Worm (Caenorhabditis elegans): Measurements from ENCODE around the gene B0034.7.
A peak's percentile ranks its signal among the peaks of the same experiment; 100 is the strongest.

The B0034.7 gene

ce11 chrII:5933133-5933532, 28.3 kb upstream of the B0034.7 start:
- no peak for TF ChIP-seq tbx-2 (tag; optimal IDR thresholded peaks at IDR 0.05)
- TF ChIP-seq ceh-28 (tag; optimal IDR thresholded peaks at IDR 0.05): no peak
- TF ChIP-seq mdl-1 (tag; optimal IDR thresholded peaks at IDR 0.05): no peak
- TF ChIP-seq egl-27 (tag; optimal IDR thresholded peaks at IDR 0.05): no peak
- TF ChIP-seq nhr-237 (tag; optimal IDR thresholded peaks at IDR 0.05): no peak
- TF ChIP-seq ztf-4 (tag; optimal IDR thresholded peaks at IDR 0.05): no peak
- TF ChIP-seq fkh-10 (GFP tag; optimal IDR thresholded peaks at IDR 0.05): no peak
- TF ChIP-seq unc-39 (tag; optimal IDR thresholded peaks at IDR 0.05): no peak
- TF ChIP-seq ZK546.5 (tag; optimal IDR thresholded peaks at IDR 0.05): no peak
- TF ChIP-seq lin-15B (tag; optimal IDR thresholded peaks at IDR 0.05): no peak
- TF ChIP-seq daf-12 (tag; optimal IDR thresholded peaks at IDR 0.05): no peak
- no peak for TF ChIP-seq nhr-23 (tag; optimal IDR thresholded peaks at IDR 0.05)
- no peak for TF ChIP-seq pha-4 (tag; optimal IDR thresholded peaks at IDR 0.05)
- no peak for TF ChIP-seq mml-1 (tag; optimal IDR thresholded peaks at IDR 0.05)
- no peak for TF ChIP-seq ceh-82 (tag; optimal IDR thresholded peaks at IDR 0.05)
- TF ChIP-seq nhr-25 (tag; optimal IDR thresholded peaks at IDR 0.05): no peak
- TF ChIP-seq nhr-77 (tag; optimal IDR thresholded peaks at IDR 0.05): no peak
- no peak for TF ChIP-seq snpc-4 (tag; optimal IDR thresholded peaks at IDR 0.05)
- no peak for TF ChIP-seq eor-1 (tag; optimal IDR thresholded peaks at IDR 0.05)
- no peak for TF ChIP-seq R02D3.7 (tag; optimal IDR thresholded peaks at IDR 0.05)

ce11 chrII:5933962-5934422, 27.4 kb upstream of the B0034.7 start:
- TF ChIP-seq nfya-1 (tag; optimal IDR thresholded peaks at IDR 0.05; ENCODE audit: insufficient read depth): peak; percentile 0
- TF ChIP-seq ceh-28 (tag; optimal IDR thresholded peaks at IDR 0.05): peak; percentile 79
- no peak for TF ChIP-seq hmg-11 (tag; optimal IDR thresholded peaks at IDR 0.05)
- TF ChIP-seq ceh-82 (tag; optimal IDR thresholded peaks at IDR 0.05): no peak
- TF ChIP-seq mdl-1 (tag; optimal IDR thresholded peaks at IDR 0.05): no peak
- no peak for TF ChIP-seq nhr-11 (tag; optimal IDR thresholded peaks at IDR 0.05)
- peak; percentile 21 for TF ChIP-seq nhr-25 (tag; optimal IDR thresholded peaks at IDR 0.05)
- TF ChIP-seq unc-39 (tag; optimal IDR thresholded peaks at IDR 0.05): no peak
- TF ChIP-seq R02D3.7 (tag; optimal IDR thresholded peaks at IDR 0.05): no peak
- no peak for TF ChIP-seq elt-2 (tag; optimal IDR thresholded peaks at IDR 0.05)
- TF ChIP-seq fkh-10 (GFP tag; optimal IDR thresholded peaks at IDR 0.05): no peak
- TF ChIP-seq egl-5 (tag; optimal IDR thresholded peaks at IDR 0.05): peak; percentile 9
- no peak for TF ChIP-seq nhr-77 (tag; optimal IDR thresholded peaks at IDR 0.05)
- no peak for TF ChIP-seq lin-39 (tag; optimal IDR thresholded peaks at IDR 0.05)
- no peak for TF ChIP-seq aly-2 (tag; optimal IDR thresholded peaks at IDR 0.05)
- no peak for TF ChIP-seq unc-62 (GFP tag; optimal IDR thresholded peaks at IDR 0.05)
- TF ChIP-seq ztf-4 (tag; optimal IDR thresholded peaks at IDR 0.05): no peak
- TF ChIP-seq ama-1 (optimal IDR thresholded peaks at IDR 0.05): no peak
- no peak for TF ChIP-seq zag-1 (tag; optimal IDR thresholded peaks at IDR 0.05)
- TF ChIP-seq nhr-12 (tag; optimal IDR thresholded peaks at IDR 0.05): no peak
- TF ChIP-seq sea-2 (GFP tag; optimal IDR thresholded peaks at IDR 0.05): no peak
- no peak for TF ChIP-seq skn-1 (tag; optimal IDR thresholded peaks at IDR 0.05)
- TF ChIP-seq lin-15B (tag; optimal IDR thresholded peaks at IDR 0.05): no peak
- TF ChIP-seq nhr-23 (tag; optimal IDR thresholded peaks at IDR 0.05): peak; percentile 3
- TF ChIP-seq daf-12 (tag; optimal IDR thresholded peaks at IDR 0.05): no peak

ce11 chrII:5936009-5936408, 25.4 kb upstream of the B0034.7 start:
- no peak for TF ChIP-seq skn-1 (tag; optimal IDR thresholded peaks at IDR 0.05)
- no peak for TF ChIP-seq snpc-4 (tag; optimal IDR thresholded peaks at IDR 0.05)
- TF ChIP-seq nhr-237 (tag; optimal IDR thresholded peaks at IDR 0.05): no peak
- TF ChIP-seq pqm-1 (tag; optimal IDR thresholded peaks at IDR 0.05): peak; percentile 76
- no peak for TF ChIP-seq tbx-2 (tag; optimal IDR thresholded peaks at IDR 0.05)
- peak; percentile 78 for TF ChIP-seq jun-1 (tag; optimal IDR thresholded peaks at IDR 0.05)
- TF ChIP-seq elt-2 (tag; optimal IDR thresholded peaks at IDR 0.05): peak; percentile 87
- no peak for TF ChIP-seq sea-2 (GFP tag; optimal IDR thresholded peaks at IDR 0.05)
- no peak for TF ChIP-seq aly-2 (tag; optimal IDR thresholded peaks at IDR 0.05)
- TF ChIP-seq unc-62 (GFP tag; optimal IDR thresholded peaks at IDR 0.05): no peak
- TF ChIP-seq fkh-2 (tag; optimal IDR thresholded peaks at IDR 0.05): no peak
- no peak for TF ChIP-seq nhr-28 (tag; optimal IDR thresholded peaks at IDR 0.05)
- peak; percentile 28 for TF ChIP-seq pha-4 (tag; optimal IDR thresholded peaks at IDR 0.05)
- TF ChIP-seq eor-1 (tag; optimal IDR thresholded peaks at IDR 0.05): no peak
- no peak for TF ChIP-seq ceh-9 (tag; optimal IDR thresholded peaks at IDR 0.05)
- TF ChIP-seq egl-5 (tag; optimal IDR thresholded peaks at IDR 0.05): no peak
- TF ChIP-seq nhr-23 (tag; optimal IDR thresholded peaks at IDR 0.05): no peak
- TF ChIP-seq elt-1 (tag; optimal IDR thresholded peaks at IDR 0.05): peak; percentile 87
- TF ChIP-seq nhr-11 (tag; optimal IDR thresholded peaks at IDR 0.05): no peak
- no peak for TF ChIP-seq lin-15B (tag; optimal IDR thresholded peaks at IDR 0.05)
- TF ChIP-seq R02D3.7 (tag; optimal IDR thresholded peaks at IDR 0.05): no peak
- no peak for TF ChIP-seq nhr-77 (tag; optimal IDR thresholded peaks at IDR 0.05)
- TF ChIP-seq daf-12 (tag; optimal IDR thresholded peaks at IDR 0.05): no peak
- no peak for TF ChIP-seq hmg-11 (tag; optimal IDR thresholded peaks at IDR 0.05)
- no peak for TF ChIP-seq ama-1 (optimal IDR thresholded peaks at IDR 0.05)
- no peak for TF ChIP-seq lsy-12 (tag; optimal IDR thresholded peaks at IDR 0.05)
- no peak for TF ChIP-seq elt-3 (tag; optimal IDR thresholded peaks at IDR 0.05)
- no peak for TF ChIP-seq nhr-67 (tag; optimal IDR thresholded peaks at IDR 0.05)
- TF ChIP-seq ceh-16 (tag; optimal IDR thresholded peaks at IDR 0.05): no peak
- TF ChIP-seq nhr-25 (tag; optimal IDR thresholded peaks at IDR 0.05): no peak
